Worm (Caenorhabditis elegans) whole organism, early embryonic: ENCODE results near the gene kcc-1.

Experiments used
- F13C5.2 ChIP-seq: sonication (generic microtip); optimal IDR thresholded peaks from 2 replicates; lab custom pipeline; 2017; ENCODE audit warnings: mild to moderate bottlenecking, missing genetic modification characterization, inconsistent platforms, missing compliant biosample characterization
- aly-1 ChIP-seq: sonication (generic microtip); optimal IDR thresholded peaks from 2 replicates; lab custom pipeline; 2016; ENCODE audit warnings: missing genetic modification characterization, missing compliant biosample characterization
- ama-1 ChIP-seq: fragments of 150-350 bp; optimal IDR thresholded peaks from 2 replicates; lab custom pipeline; 2014
- ceh-13 ChIP-seq: fragments of 200-800 bp; sonication (Bioruptor generic); optimal IDR thresholded peaks from 2 replicates; lab custom pipeline; 2018; ENCODE audit warnings: mild to moderate bottlenecking, missing genetic modification characterization, missing compliant biosample characterization
- hmg-4 ChIP-seq: fragments of 200-800 bp; sonication (Bioruptor generic); optimal IDR thresholded peaks from 2 replicates; lab custom pipeline; 2018; ENCODE audit warnings: mild to moderate bottlenecking, missing genetic modification characterization, missing compliant biosample characterization
- scrt-1 ChIP-seq: fragments of 200-800 bp; sonication (Bioruptor generic); IDR thresholded peaks from 2 replicates; pipeline ENCODE4 v1.3.6; 2022; ENCODE audit warnings: missing genetic modification characterization, missing compliant biosample characterization
- sea-1 ChIP-seq: fragments of 200-800 bp; sonication (Bioruptor generic); conservative IDR thresholded peaks from 2 replicates; pipeline ENCODE4 v1.3.6; 2022; ENCODE audit warnings: missing genetic modification characterization, missing compliant biosample characterization
- tbx-37 ChIP-seq: fragments of 200-800 bp; sonication (Bioruptor generic); conservative IDR thresholded peaks from 2 replicates; pipeline ENCODE4 v1.3.6; 2022; ENCODE audit warnings: missing genetic modification reagents, missing genetic modification characterization, missing compliant biosample characterization

- no peak for TF ChIP-seq F13C5.2
- TF ChIP-seq aly-1 (tag; lab: Kevin White, UChicago) = no peak
- TF ChIP-seq ama-1 (lab: Kevin White, UChicago) = no peak
- TF ChIP-seq scrt-1 (GFP tag; lab: Robert Waterston, UW) = no peak
- no peak for TF ChIP-seq hmg-4 (GFP tag; lab: Kevin White, UChicago)
- TF ChIP-seq tbx-37 (GFP tag; lab: Robert Waterston, UW) = no peak
- no peak for TF ChIP-seq ceh-13 (GFP tag; lab: Kevin White, UChicago)
- TF ChIP-seq sea-1 = no peak
These were observed 17.3 kb upstream of the kcc-1 start, which contains the start of gene srlf-7 for ce11 chrIV:7188528-7189422.
